Worm (Caenorhabditis elegans) whole organism, L3 larva: ENCODE measurements around the gene F54F7.8.

Source experiments
- R02D3.7 ChIP-seq: fragments of 150-350 bp; optimal IDR thresholded peaks from 2 replicates; lab custom pipeline; 2014; ENCODE audit warnings: missing biosample characterization, missing genetic modification characterization
- ZK546.5 ChIP-seq: sonication (generic microtip); optimal IDR thresholded peaks from 2 replicates; lab custom pipeline; 2017; ENCODE audit warnings: missing biosample characterization, missing genetic modification characterization
- ama-1 ChIP-seq: fragments of 150-350 bp; optimal IDR thresholded peaks from 2 replicates; lab custom pipeline; 2018
- ceh-28 ChIP-seq: fragments of 150-350 bp; optimal IDR thresholded peaks from 2 replicates; lab custom pipeline; 2014; ENCODE audit warnings: missing biosample characterization, missing genetic modification reagents, missing genetic modification characterization
- ceh-82 ChIP-seq: fragments of 150-350 bp; optimal IDR thresholded peaks from 2 replicates; lab custom pipeline; 2014; ENCODE audit warnings: missing biosample characterization, missing genetic modification characterization
- ceh-9 ChIP-seq: sonication (generic microtip); optimal IDR thresholded peaks from 2 replicates; lab custom pipeline; 2018; ENCODE audit warnings: missing biosample characterization, missing genetic modification characterization
- egl-27 ChIP-seq: sonication (generic microtip); optimal IDR thresholded peaks from 4 replicates; lab custom pipeline; 2017; ENCODE audit warnings: missing biosample characterization, missing genetic modification reagents, missing genetic modification characterization
- egl-5 ChIP-seq: fragments of 150-350 bp; optimal IDR thresholded peaks from 2 replicates; lab custom pipeline; 2017; ENCODE audit warnings: missing biosample characterization, missing genetic modification reagents, missing genetic modification characterization, inconsistent platforms
- elt-1 ChIP-seq: fragments of 150-350 bp; optimal IDR thresholded peaks from 2 replicates; lab custom pipeline; 2014; ENCODE audit warnings: missing biosample characterization, missing genetic modification characterization
- elt-3 ChIP-seq, 3 experiments: fragments of 150-350 bp in 1 of 3; sonication (generic microtip) in 2 of 3; optimal IDR thresholded peaks; 2 replicates in 2 of 3; 4 replicates in 1 of 3; lab custom pipeline; 2014 to 2017; ENCODE audit warnings: missing biosample characterization in 3 of 3, missing genetic modification characterization in 3 of 3
- eor-1 ChIP-seq, 2 experiments: fragments of 150-350 bp; optimal IDR thresholded peaks; 2 replicates each; lab custom pipeline; 2014 to 2018; ENCODE audit warnings: missing biosample characterization in 2 of 2, missing genetic modification characterization in 2 of 2
- fkh-10 ChIP-seq: sonication (generic microtip); optimal IDR thresholded peaks from 2 replicates; lab custom pipeline; 2017; ENCODE audit warnings: missing biosample characterization, missing genetic modification reagents, missing genetic modification characterization
- fkh-2 ChIP-seq: fragments of 150-350 bp; optimal IDR thresholded peaks from 2 replicates; lab custom pipeline; 2014; ENCODE audit warnings: missing biosample characterization, missing genetic modification reagents, missing genetic modification characterization
- lin-39 ChIP-seq: fragments of 150-350 bp; optimal IDR thresholded peaks from 2 replicates; lab custom pipeline; 2018; ENCODE audit warnings: missing biosample characterization, missing genetic modification reagents, missing genetic modification characterization
- lsy-12 ChIP-seq: sonication (generic microtip); optimal IDR thresholded peaks from 2 replicates; lab custom pipeline; 2016; ENCODE audit warnings: mild to moderate bottlenecking, missing genetic modification characterization, missing compliant biosample characterization
- mml-1 ChIP-seq: fragments of 150-350 bp; sonication (generic microtip); optimal IDR thresholded peaks from 3 replicates; lab custom pipeline; 2014; ENCODE audit warnings: missing biosample characterization, missing genetic modification characterization
- nfya-1 ChIP-seq: sonication (generic microtip); optimal IDR thresholded peaks from 2 replicates; lab custom pipeline; 2017; ENCODE audit warnings: missing genetic modification characterization, mild to moderate bottlenecking, missing compliant biosample characterization, antibody characterized with exemption, moderate library complexity; ENCODE audit not compliant: insufficient read depth
- nhr-11 ChIP-seq: fragments of 150-350 bp; optimal IDR thresholded peaks from 2 replicates; lab custom pipeline; 2014; ENCODE audit warnings: missing biosample characterization, missing genetic modification characterization
- nhr-12 ChIP-seq: fragments of 150-350 bp; optimal IDR thresholded peaks from 2 replicates; lab custom pipeline; 2014; ENCODE audit warnings: missing biosample characterization, missing genetic modification characterization
- nhr-23 ChIP-seq: fragments of 150-350 bp; optimal IDR thresholded peaks from 2 replicates; lab custom pipeline; 2014; ENCODE audit warnings: missing biosample characterization, missing genetic modification reagents, missing genetic modification characterization
- nhr-237 ChIP-seq: fragments of 150-350 bp; optimal IDR thresholded peaks from 2 replicates; lab custom pipeline; 2014; ENCODE audit warnings: missing biosample characterization, missing genetic modification characterization
- nhr-43 ChIP-seq: sonication (generic microtip); optimal IDR thresholded peaks from 2 replicates; lab custom pipeline; 2016; ENCODE audit warnings: mild to moderate bottlenecking, missing genetic modification characterization, missing compliant biosample characterization; ENCODE audit not compliant: poor library complexity, severe bottlenecking
- nhr-67 ChIP-seq: fragments of 150-350 bp; optimal IDR thresholded peaks from 2 replicates; lab custom pipeline; 2014; ENCODE audit warnings: missing biosample characterization, missing genetic modification characterization
- nhr-76 ChIP-seq: fragments of 150-350 bp; sonication (generic microtip); optimal IDR thresholded peaks from 5 replicates; lab custom pipeline; 2014; ENCODE audit warnings: missing biosample characterization, missing genetic modification characterization
- nhr-77 ChIP-seq: fragments of 150-350 bp; optimal IDR thresholded peaks from 2 replicates; lab custom pipeline; 2014; ENCODE audit warnings: missing biosample characterization, missing genetic modification characterization
- pqm-1 ChIP-seq: fragments of 150-350 bp; optimal IDR thresholded peaks from 2 replicates; lab custom pipeline; 2017; ENCODE audit warnings: missing biosample characterization, missing genetic modification characterization, inconsistent platforms
- sea-2 ChIP-seq: fragments of 150-350 bp; sonication (generic microtip); optimal IDR thresholded peaks from 4 replicates; lab custom pipeline; 2014; ENCODE audit warnings: missing biosample characterization, missing genetic modification reagents, missing genetic modification characterization
- skn-1 ChIP-seq: fragments of 150-350 bp; optimal IDR thresholded peaks from 2 replicates; lab custom pipeline; 2014; ENCODE audit warnings: missing biosample characterization, missing genetic modification characterization
- snpc-4 ChIP-seq: fragments of 150-350 bp; optimal IDR thresholded peaks from 2 replicates; lab custom pipeline; 2014; ENCODE audit warnings: missing biosample characterization, missing genetic modification characterization
- tbx-2 ChIP-seq: sonication (generic microtip); optimal IDR thresholded peaks from 2 replicates; lab custom pipeline; 2016; ENCODE audit warnings: mild to moderate bottlenecking, missing genetic modification characterization, missing compliant biosample characterization
- unc-62 ChIP-seq: fragments of 150-350 bp; sonication (generic microtip); optimal IDR thresholded peaks from 4 replicates; lab custom pipeline; 2014; ENCODE audit warnings: missing biosample characterization, missing genetic modification reagents, missing genetic modification characterization
- zag-1 ChIP-seq: fragments of 150-350 bp; optimal IDR thresholded peaks from 2 replicates; lab custom pipeline; 2014; ENCODE audit warnings: missing biosample characterization, missing genetic modification characterization
- ztf-11 ChIP-seq: fragments of 150-350 bp; optimal IDR thresholded peaks from 2 replicates; lab custom pipeline; 2014; ENCODE audit warnings: missing biosample characterization, missing genetic modification characterization
- ztf-4 ChIP-seq: fragments of 150-350 bp; optimal IDR thresholded peaks from 2 replicates; lab custom pipeline; 2014; ENCODE audit warnings: missing biosample characterization, missing genetic modification characterization

F54F7.8 gene

ce11 chrX:11854903-11855302, at the start of gene F54F7.8:
Gene F54F7.8, minus strand, starts transcription at chrX:11855003.
- no peak for TF ChIP-seq mml-1 (tag; lab: Kevin White, UChicago)
- TF ChIP-seq sea-2 (GFP tag; lab: Kevin White, UChicago): no peak
- no peak for TF ChIP-seq tbx-2 (tag; lab: Kevin White, UChicago)
- TF ChIP-seq zag-1 (tag; lab: Kevin White, UChicago): no peak
- no peak for TF ChIP-seq ceh-9 (tag; lab: Kevin White, UChicago)
- no peak for TF ChIP-seq ceh-82 (tag; lab: Kevin White, UChicago)
- no peak for TF ChIP-seq pqm-1
- TF ChIP-seq elt-3 (tag; optimal IDR thresholded peaks at IDR 0.05; lab: Kevin White, UChicago): no peak
- no peak for TF ChIP-seq fkh-10 (GFP tag; lab: Kevin White, UChicago)
- TF ChIP-seq unc-62 (GFP tag; lab: Kevin White, UChicago): no peak
- no peak for TF ChIP-seq ztf-11 (tag; lab: Kevin White, UChicago)
- no peak for TF ChIP-seq egl-27
- TF ChIP-seq nhr-12: no peak
- TF ChIP-seq skn-1 (tag; lab: Kevin White, UChicago): no peak
- no peak for TF ChIP-seq snpc-4 (tag; lab: Kevin White, UChicago)
- TF ChIP-seq lin-39: no peak
- no peak for TF ChIP-seq lsy-12 (tag; lab: Kevin White, UChicago)
- no peak for TF ChIP-seq ztf-4 (tag; lab: Kevin White, UChicago)
- TF ChIP-seq nfya-1 (tag; lab: Kevin White, UChicago): no peak
- TF ChIP-seq, all 47 proteins: peak for 0

- TF ChIP-seq snpc-4 (tag; lab: Kevin White, UChicago) (no peak), ama-1 (lab: Kevin White, UChicago) (no peak), pqm-1 (no peak), nhr-77 (tag; lab: Kevin White, UChicago) (no peak), fkh-2 (tag; lab: Kevin White, UChicago) (no peak), ZK546.5 (tag; lab: Kevin White, UChicago) (no peak), R02D3.7 (tag; lab: Kevin White, UChicago) (no peak), eor-1 (tag; optimal IDR thresholded peaks at IDR 0.05; lab: Kevin White, UChicago) (no peak)
- TF ChIP-seq, all 47 proteins: peak for 0
Measured at ce11 chrX:11902661-11903060, 47.9 kb upstream of the F54F7.8 start, which contains the start of gene Y62H9A.10. Gene Y62H9A.10, minus strand, starts transcription at chrX:11902761.

ce11 chrX:11899031-11899430, 44.2 kb upstream of the F54F7.8 start:
- TF ChIP-seq ztf-11 (tag; lab: Kevin White, UChicago) (no peak), snpc-4 (tag; lab: Kevin White, UChicago) (no peak), skn-1 (tag; lab: Kevin White, UChicago) (no peak), unc-62 (GFP tag; lab: Kevin White, UChicago) (no peak), zag-1 (tag; lab: Kevin White, UChicago) (no peak), nhr-23 (tag; lab: Kevin White, UChicago) (no peak), ztf-4 (tag; lab: Kevin White, UChicago) (no peak), ceh-28 (tag; lab: Kevin White, UChicago) (peak; percentile 72), nhr-67 (tag; lab: Kevin White, UChicago) (no peak), nhr-237 (no peak), ZK546.5 (tag; lab: Kevin White, UChicago) (no peak), nhr-11 (tag; lab: Kevin White, UChicago) (no peak), lin-39 (peak; percentile 54)

- no peak for TF ChIP-seq lsy-12 (tag; lab: Kevin White, UChicago)
- no peak for TF ChIP-seq nhr-76 (tag; lab: Kevin White, UChicago)
- no peak for TF ChIP-seq nhr-43
- TF ChIP-seq ama-1 (lab: Kevin White, UChicago): no peak
- TF ChIP-seq egl-27: no peak
- no peak for TF ChIP-seq ceh-28 (tag; lab: Kevin White, UChicago)
- no peak for TF ChIP-seq fkh-10 (GFP tag; lab: Kevin White, UChicago)
- no peak for TF ChIP-seq ztf-11 (tag; lab: Kevin White, UChicago)
- TF ChIP-seq R02D3.7 (tag; lab: Kevin White, UChicago): no peak
- TF ChIP-seq nfya-1 (tag; lab: Kevin White, UChicago): no peak
- no peak for TF ChIP-seq egl-5 (tag; lab: Kevin White, UChicago)
- TF ChIP-seq tbx-2 (tag; lab: Kevin White, UChicago): no peak
- no peak for TF ChIP-seq fkh-2 (tag; lab: Kevin White, UChicago)
- no peak for TF ChIP-seq elt-1 (tag; lab: Kevin White, UChicago)
- TF ChIP-seq nhr-11 (tag; lab: Kevin White, UChicago): no peak
- TF ChIP-seq lin-39: no peak
- no peak for TF ChIP-seq nhr-77 (tag; lab: Kevin White, UChicago)
- TF ChIP-seq, all 47 proteins: peak for 0
Measured at ce11 chrX:11898040-11898439, 43.2 kb upstream of the F54F7.8 start, which contains the start of gene Y62H9A.9. Gene Y62H9A.9, minus strand, starts transcription at chrX:11898140.
